Worm (Caenorhabditis elegans): ENCODE results near the gene clc-4.

The clc-4 gene

ce11 chrX:10748145-10748544 lies 35.6 kb downstream of the clc-4 start (continued):
- TF ChIP-seq spr-1 (tag; optimal IDR thresholded peaks at IDR 0.05): no peak
- peak; percentile 60 for TF ChIP-seq nhr-28 (tag; optimal IDR thresholded peaks at IDR 0.05)

ce11 chrX:10746388-10746787 lies 37.3 kb downstream of the clc-4 start, which contains the start of gene R07A4.2:
TSS of gene R07A4.2 (minus strand) at chrX:10746488.
- TF ChIP-seq T26A8.4 (GFP tag; IDR thresholded peaks at IDR 0.05): no peak
- TF ChIP-seq nhr-48 (tag; optimal IDR thresholded peaks at IDR 0.05): no peak
- no peak for TF ChIP-seq vab-7 (GFP tag; IDR thresholded peaks at IDR 0.05)
- TF ChIP-seq unc-130 (GFP tag; optimal IDR thresholded peaks at IDR 0.05): no peak
- TF ChIP-seq pha-4 (GFP tag; IDR thresholded peaks at IDR 0.05): no peak
- TF ChIP-seq pha-4 (tag; optimal IDR thresholded peaks at IDR 0.05): no peak

- TF ChIP-seq aha-1 (tag) (peak; percentile 32), T20F7.1 (GFP tag; optimal IDR thresholded peaks at IDR 0.05) (no peak)
Measured at ce11 chrX:10734026-10734425, 49.7 kb downstream of the clc-4 start, which contains the start of gene egl-36. TSS of gene egl-36 (plus strand) at chrX:10734326.

Data from whole organism, L4 larva.